Fruit fly (Drosophila melanogaster) whole organism, embryonic: Measurements from ENCODE around the gene CG10086.

Source experiments
- Atf-2 ChIP-seq: fragments of 200-800 bp; sonication (Bioruptor generic); optimal IDR thresholded peaks from 2 replicates; lab custom pipeline; 2016; ENCODE audit warnings: missing biosample characterization, missing genetic modification characterization
- BEAF-32 ChIP-seq: fragments of 200-800 bp; sonication (Bioruptor generic); optimal IDR thresholded peaks from 3 replicates; lab custom pipeline; 2017; ENCODE audit warnings: missing biosample characterization, missing genetic modification characterization, mild to moderate bottlenecking, moderate library complexity, missing genetic modification reagents
- CG12299 ChIP-seq: fragments of 200-800 bp; sonication (Bioruptor generic); optimal IDR thresholded peaks from 2 replicates; lab custom pipeline; 2018; ENCODE audit warnings: missing biosample characterization, mild to moderate bottlenecking, missing genetic modification characterization
- CG13775 ChIP-seq: fragments of 200-800 bp; sonication (Bioruptor generic); optimal IDR thresholded peaks from 3 replicates; lab custom pipeline; 2017; ENCODE audit warnings: missing biosample characterization, mild to moderate bottlenecking, missing genetic modification characterization
- CG14050 ChIP-seq: fragments of 200-800 bp; sonication (Bioruptor generic); IDR thresholded peaks from 3 replicates; pipeline ENCODE4 v1.3.6; 2022; ENCODE audit warnings: missing biosample characterization, missing genetic modification characterization
- CG2678 ChIP-seq: fragments of 200-800 bp; sonication (Bioruptor generic); optimal IDR thresholded peaks from 3 replicates; lab custom pipeline; 2019; ENCODE audit warnings: missing biosample characterization, mild to moderate bottlenecking, missing genetic modification characterization, moderate library complexity
- CG3065 ChIP-seq: fragments of 200-800 bp; sonication (Bioruptor generic); optimal IDR thresholded peaks from 2 replicates; lab custom pipeline; 2016; ENCODE audit warnings: missing biosample characterization, missing genetic modification characterization
- CG31224 ChIP-seq: fragments of 200-800 bp; sonication (Bioruptor generic); IDR thresholded peaks from 2 replicates; pipeline ENCODE4 v1.3.6; 2022; ENCODE audit warnings: missing biosample characterization, missing genetic modification characterization
- CG34376 ChIP-seq: fragments of 200-800 bp; sonication (Bioruptor generic); optimal IDR thresholded peaks from 2 replicates; lab custom pipeline; 2018; ENCODE audit warnings: missing biosample characterization, mild to moderate bottlenecking, missing genetic modification characterization
- CG42726 ChIP-seq: fragments of 200-800 bp; sonication (Bioruptor generic); IDR thresholded peaks from 2 replicates; pipeline ENCODE4 v1.3.6; 2022; ENCODE audit warnings: missing biosample characterization, missing genetic modification characterization; ENCODE audit not compliant: partially characterized antibody
- CG5245 ChIP-seq: fragments of 200-800 bp; sonication (Bioruptor generic); optimal IDR thresholded peaks from 3 replicates; lab custom pipeline; 2016; ENCODE audit warnings: missing biosample characterization, missing genetic modification characterization
- CG7556 ChIP-seq: fragments of 200-800 bp; sonication (Bioruptor generic); optimal IDR thresholded peaks from 2 replicates; lab custom pipeline; 2017; ENCODE audit warnings: missing biosample characterization, mild to moderate bottlenecking, missing genetic modification characterization
- CG7786 ChIP-seq: fragments of 200-800 bp; sonication (Bioruptor generic); optimal IDR thresholded peaks from 2 replicates; lab custom pipeline; 2016; ENCODE audit warnings: missing biosample characterization, missing genetic modification characterization
- CG7839 ChIP-seq: fragments of 200-800 bp; sonication (Bioruptor generic); optimal IDR thresholded peaks from 3 replicates; lab custom pipeline; 2018; ENCODE audit warnings: missing biosample characterization, mild to moderate bottlenecking, missing genetic modification characterization, moderate library complexity
- CG8924 ChIP-seq: fragments of 200-800 bp; optimal IDR thresholded peaks from 3 replicates; lab custom pipeline; 2019; ENCODE audit warnings: missing biosample characterization, mild to moderate bottlenecking, missing genetic modification characterization, moderate library complexity
- CG8944 ChIP-seq: fragments of 200-800 bp; sonication (Bioruptor generic); optimal IDR thresholded peaks from 3 replicates; lab custom pipeline; 2016; ENCODE audit warnings: missing biosample characterization, missing genetic modification characterization
- Dbx ChIP-seq: fragments of 200-800 bp; sonication (Bioruptor generic); IDR thresholded peaks from 3 replicates; pipeline ENCODE4 v1.3.6; 2022; ENCODE audit warnings: missing biosample characterization, missing genetic modification characterization
- Dfd ChIP-seq, 2 experiments: fragments of >200 bp; optimal IDR thresholded peaks; 2 replicates each; lab custom pipeline; 2017; ENCODE audit warnings: missing biosample characterization in 2 of 2, missing genetic modification characterization in 2 of 2
- Dp ChIP-seq: fragments of 200-800 bp; sonication (Bioruptor generic); optimal IDR thresholded peaks from 2 replicates; lab custom pipeline; 2018; ENCODE audit warnings: missing biosample characterization, mild to moderate bottlenecking, missing genetic modification characterization, moderate library complexity
- Drgx ChIP-seq: fragments of 200-800 bp; sonication (Bioruptor generic); IDR thresholded peaks from 2 replicates; pipeline ENCODE4 v1.3.6; 2022; ENCODE audit warnings: missing biosample characterization, missing genetic modification characterization
- HmgZ ChIP-seq: fragments of 200-800 bp; sonication (Bioruptor generic); optimal IDR thresholded peaks from 2 replicates; lab custom pipeline; 2018; ENCODE audit warnings: missing biosample characterization, mild to moderate bottlenecking, missing genetic modification characterization
- MTF-1 ChIP-seq: fragments of 200-800 bp; sonication (Bioruptor generic); optimal IDR thresholded peaks from 2 replicates; lab custom pipeline; 2018; ENCODE audit warnings: missing biosample characterization, mild to moderate bottlenecking, missing genetic modification characterization, borderline replicate concordance
- Myb ChIP-seq: fragments of 200-800 bp; sonication (Bioruptor generic); optimal IDR thresholded peaks from 2 replicates; lab custom pipeline; 2016; ENCODE audit warnings: missing biosample characterization, missing genetic modification characterization
- NC2α ChIP-seq: fragments of 200-800 bp; sonication (Bioruptor generic); optimal IDR thresholded peaks from 2 replicates; lab custom pipeline; 2016; ENCODE audit warnings: missing biosample characterization, missing genetic modification characterization
- Neu2 ChIP-seq: fragments of 200-800 bp; sonication (Bioruptor generic); optimal IDR thresholded peaks from 3 replicates; lab custom pipeline; 2016; ENCODE audit warnings: missing biosample characterization, missing genetic modification characterization, borderline replicate concordance
- Rfx ChIP-seq: fragments of 200-800 bp; sonication (Bioruptor generic); IDR thresholded peaks from 2 replicates; pipeline ENCODE4 v1.3.6; 2022; ENCODE audit warnings: missing biosample characterization, missing genetic modification characterization
- Trl ChIP-seq, 3 experiments: fragments of >200 bp in 2 of 3; fragments of 200-800 bp in 1 of 3; sonication (Bioruptor generic) in 1 of 3; optimal IDR thresholded peaks; 2 replicates in 1 of 3; 3 replicates in 2 of 3; lab custom pipeline; 2016 to 2017; ENCODE audit warnings: missing biosample characterization in 1 of 3, missing genetic modification characterization in 1 of 3
- Xrp1 ChIP-seq: fragments of 200-800 bp; sonication (Bioruptor generic); IDR thresholded peaks from 2 replicates; pipeline ENCODE4 v1.3.6; 2022; ENCODE audit warnings: missing biosample characterization, missing genetic modification characterization
- chinmo ChIP-seq: fragments of 200-800 bp; sonication (Bioruptor generic); IDR thresholded peaks from 4 replicates; pipeline ENCODE4 v1.3.6; 2022; ENCODE audit warnings: missing biosample characterization, missing genetic modification characterization; ENCODE audit not compliant: partially characterized antibody
- dan ChIP-seq: fragments of 200-800 bp; sonication (Bioruptor generic); IDR thresholded peaks from 2 replicates; pipeline ENCODE4 v1.3.6; 2022; ENCODE audit warnings: missing biosample characterization, missing genetic modification characterization
- dm ChIP-seq: fragments of 200-800 bp; sonication (Bioruptor generic); optimal IDR thresholded peaks from 3 replicates; lab custom pipeline; 2016; ENCODE audit warnings: missing biosample characterization, missing genetic modification characterization
- en ChIP-seq: fragments of 200-800 bp; sonication (Bioruptor generic); optimal IDR thresholded peaks from 2 replicates; lab custom pipeline; 2016; ENCODE audit warnings: missing biosample characterization, missing genetic modification characterization
- exex ChIP-seq: fragments of 200-800 bp; sonication (Bioruptor generic); optimal IDR thresholded peaks from 4 replicates; lab custom pipeline; 2018; ENCODE audit warnings: missing biosample characterization, mild to moderate bottlenecking, missing genetic modification characterization, moderate library complexity
- fd64A ChIP-seq: fragments of 200-800 bp; sonication (Bioruptor generic); optimal IDR thresholded peaks from 3 replicates; lab custom pipeline; 2018; ENCODE audit warnings: missing biosample characterization, mild to moderate bottlenecking, missing genetic modification characterization
- fu2 ChIP-seq: fragments of 200-800 bp; sonication (Bioruptor generic); optimal IDR thresholded peaks from 2 replicates; lab custom pipeline; 2016; ENCODE audit warnings: missing biosample characterization, missing genetic modification characterization
- kah ChIP-seq: fragments of 200-800 bp; sonication (Bioruptor generic); optimal IDR thresholded peaks from 2 replicates; lab custom pipeline; 2018; ENCODE audit warnings: missing biosample characterization, mild to moderate bottlenecking, missing genetic modification characterization
- nau ChIP-seq: fragments of 200-800 bp; sonication (Bioruptor generic); optimal IDR thresholded peaks from 3 replicates; lab custom pipeline; 2017; ENCODE audit warnings: missing biosample characterization, mild to moderate bottlenecking, missing genetic modification characterization, missing genetic modification reagents
- sens ChIP-seq: fragments of 200-800 bp; sonication (Bioruptor generic); peaks from one replicate; lab custom pipeline; 2016; ENCODE audit warnings: missing biosample characterization, missing genetic modification characterization
- stc ChIP-seq: fragments of 200-800 bp; sonication (Bioruptor generic); IDR thresholded peaks from 2 replicates; pipeline ENCODE4 v1.3.6; 2022; ENCODE audit warnings: missing biosample characterization, missing genetic modification characterization
- tgo ChIP-seq: fragments of 200-800 bp; sonication (Bioruptor generic); IDR thresholded peaks from 3 replicates; pipeline ENCODE4 v1.3.6; 2022; ENCODE audit warnings: missing biosample characterization, missing genetic modification characterization
- trh ChIP-seq: fragments of 200-800 bp; sonication (Bioruptor generic); optimal IDR thresholded peaks from 2 replicates; lab custom pipeline; 2016; ENCODE audit warnings: missing biosample characterization, missing genetic modification characterization
- tx ChIP-seq: fragments of 200-800 bp; sonication (Bioruptor generic); optimal IDR thresholded peaks from 2 replicates; lab custom pipeline; 2016; ENCODE audit warnings: missing biosample characterization, missing genetic modification characterization
- z ChIP-seq: fragments of 200-800 bp; sonication (Bioruptor generic); IDR thresholded peaks from 3 replicates; pipeline ENCODE4 v1.3.6; 2022; ENCODE audit warnings: missing biosample characterization, missing genetic modification characterization

The CG10086 gene

DNA sequence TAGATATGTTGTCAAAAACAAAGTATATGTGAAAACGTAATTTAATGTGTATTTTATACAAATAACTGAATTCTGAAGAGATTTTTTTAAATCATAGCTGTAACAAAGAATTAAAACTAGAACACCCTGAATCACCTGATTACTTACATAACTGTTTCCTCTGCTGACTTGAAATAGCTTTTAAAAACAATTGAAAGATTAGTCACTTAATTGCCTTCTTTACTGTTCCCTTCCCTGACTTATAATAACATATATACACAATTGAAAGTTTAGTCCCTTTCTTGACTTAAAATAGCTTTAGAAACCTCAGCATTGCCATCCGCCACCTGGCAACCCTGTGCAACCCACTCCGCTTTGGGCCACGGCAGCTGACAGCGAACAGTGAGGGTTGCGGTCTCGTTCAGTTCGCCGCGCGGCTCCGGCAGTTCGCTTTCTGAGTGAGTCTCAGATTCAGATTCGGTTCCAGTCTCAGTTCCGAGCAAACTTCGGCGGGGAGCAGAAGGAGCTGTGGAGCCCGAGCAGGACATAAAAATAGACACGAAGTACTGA, 23.6 kb downstream of the CG10086 start, which contains the start of gene CG34384 (continued):
- TF ChIP-seq BEAF-32 (GFP tag; lab: Kevin White, UChicago) (no peak), sens (GFP tag; lab: Kevin White, UChicago) (peak; percentile 88), CG31224 (no peak), dan (no peak), Rfx (GFP tag; lab: Robert Waterston, UW) (peak; percentile 29; the same call in 1 of the 2 replicates), Dbx (GFP tag; lab: Robert Waterston, UW) (0 out of 3 replicates have a peak, but pooled peaks have one; percentile 36), exex (peak; percentile 17), tx (GFP tag; lab: Kevin White, UChicago) (peak; percentile 14), Atf-2 (GFP tag; lab: Kevin White, UChicago) (peak; percentile 14), tgo (no peak), CG7786 (peak; percentile 35), en (peak; percentile 17), HmgZ (peak; percentile 12), Myb (peak; percentile 12), fu2 (GFP tag; lab: Kevin White, UChicago) (peak; percentile 10), MTF-1 (no peak), CG5245 (GFP tag; lab: Kevin White, UChicago) (peak; percentile 42), dm (GFP tag; lab: Kevin White, UChicago) (no peak), Neu2 (GFP tag; lab: Kevin White, UChicago) (no peak), CG12299 (tag; lab: Kevin White, UChicago) (no peak), trh (GFP tag; lab: Kevin White, UChicago) (no peak), Xrp1 (GFP tag; lab: Robert Waterston, UW) (peak; percentile 57; the same call in 1 of the 2 replicates), CG42726 (GFP tag; lab: Robert Waterston, UW) (no peak), Trl (optimal IDR thresholded peaks at IDR 0.05; lab: Kevin White, UChicago) (no peak), Trl (GFP tag; optimal IDR thresholded peaks at IDR 0.05; lab: Kevin White, UChicago) (peak; percentile 17), Drgx (GFP tag; lab: Robert Waterston, UW) (no peak), CG8944 (GFP tag; lab: Kevin White, UChicago) (no peak), CG3065 (no peak), chinmo (GFP tag; lab: Robert Waterston, UW) (no peak), stc (GFP tag; lab: Robert Waterston, UW) (no peak), Dfd (GFP tag; optimal IDR thresholded peaks at IDR 0.05; lab: Kevin White, UChicago) (no peak), CG2678 (tag; lab: Kevin White, UChicago) (peak; percentile 84), NC2α (GFP tag; lab: Kevin White, UChicago) (no peak), CG14050 (GFP tag; lab: Robert Waterston, UW) (no peak), CG13775 (GFP tag; lab: Kevin White, UChicago) (peak; percentile 56), CG34376 (GFP tag; lab: Kevin White, UChicago) (peak; percentile 80), CG7839 (peak; percentile 60), kah (GFP tag; lab: Kevin White, UChicago) (no peak), CG7556 (GFP tag; lab: Kevin White, UChicago) (peak; percentile 93), fd64A (no peak), CG8924 (tag; lab: Kevin White, UChicago) (peak; percentile 61), nau (GFP tag; lab: Kevin White, UChicago) (peak; percentile 57), Dp (GFP tag; lab: Kevin White, UChicago) (no peak), z (GFP tag; lab: Robert Waterston, UW) (peak; percentile 69; the same call in 1 of the 3 replicates)
